Worm (Caenorhabditis elegans) whole organism, L4 larva: ENCODE results near the gene M02B1.3.

Experiments
- D1046.2 ChIP-seq: fragments of 200-800 bp; sonication (Bioruptor generic); IDR thresholded peaks from 2 replicates; pipeline ENCODE4 v1.3.6; 2022; ENCODE audit warnings: missing genetic modification characterization, missing compliant biosample characterization
- F44E2.7 ChIP-seq: fragments of 200-800 bp; sonication (Bioruptor generic); IDR thresholded peaks from 2 replicates; pipeline ENCODE4 v2.1.2; 2022; ENCODE audit warnings: missing genetic modification characterization, missing compliant biosample characterization
- lin-29 ChIP-seq: fragments of 200-800 bp; sonication (Bioruptor generic); IDR thresholded peaks from 2 replicates; pipeline ENCODE4 v1.3.6; 2022; ENCODE audit warnings: missing genetic modification reagents, missing genetic modification characterization, missing compliant biosample characterization
- nhr-77 ChIP-seq: fragments of 150-350 bp; optimal IDR thresholded peaks from 2 replicates; lab custom pipeline; 2014; ENCODE audit warnings: missing biosample characterization, missing genetic modification characterization
- pha-4 ChIP-seq, 2 experiments: fragments of 150-350 bp in 1 of 2; fragments of 200-800 bp in 1 of 2; sonication (Bioruptor generic) in 1 of 2; IDR thresholded peaks in 1 of 2; optimal IDR thresholded peaks in 1 of 2; 2 replicates each; pipeline versions ENCODE4 v1.3.6 to Lab custom; 2014 to 2022; ENCODE audit warnings: missing genetic modification characterization in 2 of 2, missing genetic modification reagents in 2 of 2, missing biosample characterization in 1 of 2, missing compliant biosample characterization in 1 of 2
- pqm-1 ChIP-seq: sonication (generic microtip); optimal IDR thresholded peaks from 2 replicates; lab custom pipeline; 2017; ENCODE audit warnings: missing biosample characterization, missing genetic modification characterization
- skn-1 ChIP-seq: fragments of 150-350 bp; optimal IDR thresholded peaks from 2 replicates; lab custom pipeline; 2014; ENCODE audit warnings: missing biosample characterization, missing genetic modification characterization
- unc-130 ChIP-seq: sonication (generic microtip); optimal IDR thresholded peaks from 2 replicates; lab custom pipeline; 2016; ENCODE audit warnings: missing genetic modification reagents, missing genetic modification characterization, missing compliant biosample characterization

DNA sequence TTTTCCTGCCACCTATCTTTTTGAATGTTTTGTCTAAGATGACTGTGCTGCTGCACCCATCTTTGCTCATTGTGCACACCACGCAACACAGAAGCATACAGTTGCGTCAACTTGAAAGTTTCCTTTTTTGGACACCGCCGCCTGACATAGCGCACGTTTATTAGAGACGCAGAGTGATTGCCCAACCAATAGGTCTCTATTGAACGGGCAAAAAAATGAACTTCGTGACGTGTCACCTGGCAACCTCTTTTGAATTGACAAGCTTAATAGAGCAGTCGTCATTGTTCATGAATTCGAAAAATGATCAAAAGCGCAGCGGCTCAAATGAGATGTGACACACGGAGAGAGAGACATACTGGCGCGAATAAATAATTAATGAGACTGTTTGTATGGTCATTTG is 24.8 kb upstream of the M02B1.3 start:
- TF ChIP-seq skn-1 (tag; lab: Kevin White, UChicago) (no peak), F44E2.7 (GFP tag; lab: Robert Waterston, UW) (no peak), lin-29 (no peak), pha-4 (GFP tag; IDR thresholded peaks at IDR 0.05; lab: Robert Waterston, UW) (no peak), pha-4 (tag; optimal IDR thresholded peaks at IDR 0.05; lab: Kevin White, UChicago) (no peak), pqm-1 (no peak), nhr-77 (tag; lab: Kevin White, UChicago) (no peak), unc-130 (no peak), D1046.2 (no peak)
